Worm (Caenorhabditis elegans): ENCODE results near the gene btb-7.

btb-7 gene

DNA sequence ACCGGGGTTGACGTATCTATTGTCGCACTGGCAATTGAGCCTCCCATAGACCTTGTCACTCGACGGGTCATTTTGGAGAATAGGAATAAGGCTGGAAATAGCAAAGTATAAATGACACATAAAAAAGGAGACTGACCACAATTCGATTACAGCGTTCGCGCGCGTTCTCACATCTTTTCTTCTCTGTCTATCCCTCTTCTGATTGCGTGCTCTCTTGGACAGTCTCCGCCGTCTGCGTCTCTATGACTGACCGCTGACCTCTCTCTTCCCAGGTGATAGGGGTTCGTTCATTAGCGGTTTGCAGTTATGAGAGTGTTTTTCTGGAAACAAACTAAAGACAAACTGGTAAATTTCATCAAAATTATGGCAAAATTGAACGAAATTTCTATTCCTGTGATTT lies 23.3 kb downstream of the btb-7 start, which contains the start of gene ceh-83:
TSS of gene ceh-83 (minus strand) at position 181 of the 400 bp plus-strand sequence.
- TF ChIP-seq W03F9.2 (tag; optimal IDR thresholded peaks at IDR 0.05) (no peak), him-1 (tag; optimal IDR thresholded peaks at IDR 0.05) (no peak), dao-5 (tag; optimal IDR thresholded peaks at IDR 0.05) (no peak)

DNA sequence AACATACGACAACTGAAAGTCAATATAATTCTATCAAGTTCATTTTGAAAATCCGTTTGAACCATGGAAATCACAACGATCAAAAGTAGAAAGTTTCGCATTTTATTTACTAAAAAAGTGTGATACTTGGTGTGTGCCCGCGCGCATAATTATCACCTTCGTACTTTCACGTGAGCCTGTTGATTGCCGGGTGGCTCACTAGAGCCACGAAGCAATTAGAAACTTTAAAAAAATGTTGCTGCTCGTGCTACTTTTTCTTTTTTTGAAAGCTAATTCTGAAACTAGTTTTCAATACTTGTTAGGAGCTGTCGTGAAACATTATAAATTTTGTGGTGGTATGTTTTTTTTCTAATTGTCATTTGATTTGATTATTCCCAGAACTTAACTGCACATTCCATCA lies 25.8 kb downstream of the btb-7 start, which contains the start of the genes irld-9 and irld-33:
TSS of gene irld-9 (minus strand) at position 101 of the 400 bp plus-strand sequence.
TSS of gene irld-33 (plus strand) at position 209 of the 400 bp plus-strand sequence.
- no peak for TF ChIP-seq him-1 (tag; optimal IDR thresholded peaks at IDR 0.05)
- TF ChIP-seq dao-5 (tag; optimal IDR thresholded peaks at IDR 0.05), result no peak
- TF ChIP-seq W03F9.2 (tag; optimal IDR thresholded peaks at IDR 0.05), result no peak

DNA sequence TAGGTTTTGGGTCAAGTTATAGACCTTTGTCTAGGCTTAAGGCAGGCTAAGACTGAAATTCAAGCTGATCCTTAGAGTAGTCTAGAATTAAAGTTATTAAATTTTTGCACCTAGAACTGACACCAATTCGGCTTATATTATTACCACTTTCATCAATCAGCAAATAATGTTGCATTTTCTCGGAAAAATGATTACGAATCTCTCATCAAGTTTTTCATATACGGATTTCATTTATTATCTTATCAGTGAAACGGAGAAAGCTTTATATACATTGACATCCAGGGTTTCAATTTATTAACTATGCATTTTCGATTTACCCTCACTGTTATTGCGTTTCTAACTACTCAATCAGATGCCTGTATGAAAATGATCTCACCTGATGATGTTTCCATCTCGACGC lies 28.2 kb downstream of the btb-7 start, which contains the start of gene K07G6.1:
TSS of gene K07G6.1 (plus strand) at position 301 of the 400 bp plus-strand sequence.
- TF ChIP-seq dao-5 (tag; optimal IDR thresholded peaks at IDR 0.05) (no peak), W03F9.2 (tag; optimal IDR thresholded peaks at IDR 0.05) (no peak), him-1 (tag; optimal IDR thresholded peaks at IDR 0.05) (no peak)

DNA sequence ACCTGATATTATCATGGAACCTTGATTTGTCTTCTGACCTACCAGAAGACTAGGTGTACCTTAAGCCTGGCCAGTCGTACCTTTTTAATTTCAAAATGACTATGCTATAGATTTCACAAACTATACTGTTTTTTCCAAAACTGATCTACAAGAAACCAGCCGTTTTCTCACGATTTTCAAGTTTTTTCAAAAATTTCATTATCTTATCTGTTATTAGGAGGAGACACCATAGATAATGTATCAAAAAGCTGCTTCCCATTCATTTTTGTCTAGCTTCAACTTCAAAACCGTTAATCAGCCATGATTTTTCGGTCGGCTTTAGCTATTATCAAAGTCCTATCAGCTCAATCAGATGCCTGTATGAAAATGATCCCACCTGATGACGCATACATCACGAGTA lies 29.5 kb downstream of the btb-7 start, which contains the start of gene F36H5.12:
TSS of gene F36H5.12 (plus strand) at position 301 of the 400 bp plus-strand sequence.
- TF ChIP-seq W03F9.2 (tag; optimal IDR thresholded peaks at IDR 0.05), result no peak
- no peak for TF ChIP-seq him-1 (tag; optimal IDR thresholded peaks at IDR 0.05)
- no peak for TF ChIP-seq dao-5 (tag; optimal IDR thresholded peaks at IDR 0.05)

DNA sequence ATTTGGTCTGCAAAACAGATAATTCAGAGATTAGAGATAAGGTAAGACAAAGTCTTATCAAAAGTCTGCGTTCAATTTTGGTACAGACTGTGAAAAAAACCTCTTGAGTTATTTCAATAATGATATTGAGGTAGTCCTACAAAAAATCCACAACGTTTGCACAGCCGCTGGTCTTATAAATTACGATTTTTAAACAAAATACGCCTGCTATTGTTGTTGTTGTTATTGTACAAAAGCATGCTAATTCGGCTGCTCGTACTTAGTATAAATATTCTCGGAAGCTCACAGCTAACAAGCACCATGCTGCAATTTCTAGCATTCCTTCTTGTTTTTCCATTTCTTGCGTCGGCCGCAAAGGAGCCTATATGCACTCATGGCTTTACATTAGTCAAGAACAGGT lies 31.1 kb downstream of the btb-7 start, which contains the start of gene clec-19:
TSS of gene clec-19 (plus strand) at position 301 of the 400 bp plus-strand sequence.
- TF ChIP-seq dao-5 (tag; optimal IDR thresholded peaks at IDR 0.05), result no peak
- TF ChIP-seq W03F9.2 (tag; optimal IDR thresholded peaks at IDR 0.05), result no peak
- TF ChIP-seq him-1 (tag; optimal IDR thresholded peaks at IDR 0.05), result no peak

DNA sequence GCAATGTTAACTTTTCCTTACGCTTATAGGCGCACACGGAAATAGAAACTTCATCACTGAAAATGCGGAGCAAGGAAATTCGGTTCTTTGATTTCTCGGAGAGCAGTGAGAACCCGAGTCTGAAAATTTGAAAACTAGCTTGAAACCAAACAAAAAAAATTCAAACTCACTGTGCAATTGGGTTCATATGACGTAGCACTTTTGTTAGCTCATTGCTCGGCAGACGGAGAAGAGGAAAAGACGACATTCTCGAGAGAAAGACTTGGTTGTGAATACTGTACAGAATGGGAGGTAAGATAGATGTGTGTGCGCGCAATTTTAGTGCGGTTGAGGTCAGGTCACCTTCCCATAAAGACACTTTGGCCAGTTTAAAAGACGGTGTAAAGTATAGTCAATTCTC lies 37.4 kb downstream of the btb-7 start, which contains the start of the genes F36H5.13 and F36H5.8:
TSS of gene F36H5.13 (minus strand) at position 101 of the 400 bp plus-strand sequence.
TSS of gene F36H5.8 (minus strand) at position 274 of the 400 bp plus-strand sequence.
- TF ChIP-seq dao-5 (tag; optimal IDR thresholded peaks at IDR 0.05) (no peak), W03F9.2 (tag; optimal IDR thresholded peaks at IDR 0.05) (no peak), him-1 (tag; optimal IDR thresholded peaks at IDR 0.05) (no peak)

DNA sequence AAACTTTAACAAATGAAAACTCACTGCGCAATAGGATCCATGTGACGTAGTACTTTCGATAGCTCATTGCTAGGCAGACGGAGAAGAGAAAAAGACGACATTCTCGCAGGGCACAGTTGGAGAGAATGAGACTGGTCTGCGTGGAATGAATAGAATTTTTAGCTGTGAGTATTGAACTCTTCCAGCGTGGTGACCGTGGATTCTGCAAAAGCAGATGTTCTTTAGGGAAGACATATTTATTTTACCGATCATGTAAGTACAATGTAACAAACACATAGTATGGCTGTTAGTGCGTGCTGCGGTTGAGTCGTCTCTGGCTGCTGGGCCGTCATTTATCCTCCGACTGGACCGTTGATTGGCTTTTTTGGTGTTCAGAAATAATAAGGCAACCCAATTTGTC lies 40.0 kb downstream of the btb-7 start, which contains the start of gene F36H5.9:
TSS of gene F36H5.9 (minus strand) at position 101 of the 400 bp plus-strand sequence.
- TF ChIP-seq W03F9.2 (tag; optimal IDR thresholded peaks at IDR 0.05), result no peak
- TF ChIP-seq him-1 (tag; optimal IDR thresholded peaks at IDR 0.05), result no peak
- TF ChIP-seq dao-5 (tag; optimal IDR thresholded peaks at IDR 0.05), result no peak

DNA sequence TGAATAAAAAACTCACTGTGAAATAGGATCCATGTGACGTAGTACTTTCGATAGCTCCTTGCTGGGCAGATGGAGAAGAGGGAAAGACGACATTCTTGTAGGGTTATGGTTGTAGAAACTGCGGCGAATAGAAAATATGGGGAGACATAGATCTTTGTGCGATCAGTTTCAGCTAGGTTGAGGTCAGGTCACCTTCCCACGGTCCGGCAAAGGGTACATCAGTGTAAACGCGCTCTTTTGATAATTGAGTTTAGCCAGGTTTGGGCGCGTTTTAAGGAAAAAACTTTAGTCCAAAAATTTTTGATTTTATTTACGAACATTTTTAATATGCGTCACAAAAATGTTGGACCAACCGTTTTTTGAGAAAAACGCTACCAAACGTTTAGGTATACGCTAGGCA lies 43.0 kb downstream of the btb-7 start, which contains the start of gene F36H5.17:
TSS of gene F36H5.17 (minus strand) at position 101 of the 400 bp plus-strand sequence.
- TF ChIP-seq W03F9.2 (tag; optimal IDR thresholded peaks at IDR 0.05), result no peak
- TF ChIP-seq dao-5 (tag; optimal IDR thresholded peaks at IDR 0.05), result no peak
- no peak for TF ChIP-seq him-1 (tag; optimal IDR thresholded peaks at IDR 0.05)

DNA sequence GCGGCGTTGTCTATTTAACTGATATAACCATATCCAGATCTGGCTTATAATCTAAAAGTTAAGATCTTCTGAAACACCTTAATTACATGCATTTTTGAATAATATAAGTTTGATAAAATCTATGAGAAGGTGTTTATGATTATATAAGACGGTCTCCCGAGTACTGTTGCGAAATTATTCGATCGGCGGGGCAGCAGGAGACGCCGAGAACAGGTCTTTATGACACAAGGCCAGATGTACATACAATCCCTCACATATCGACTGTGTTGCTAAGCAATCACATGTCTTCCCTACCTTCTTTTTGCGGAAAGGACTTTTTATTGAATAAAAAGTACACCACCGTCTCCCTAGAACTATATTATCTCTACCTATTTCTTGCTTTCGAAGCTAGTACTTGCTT lies 43.5 kb downstream of the btb-7 start, which contains the start of gene fbxb-53:
TSS of gene fbxb-53 (plus strand) at position 301 of the 400 bp plus-strand sequence.
- no peak for TF ChIP-seq W03F9.2 (tag; optimal IDR thresholded peaks at IDR 0.05)
- no peak for TF ChIP-seq dao-5 (tag; optimal IDR thresholded peaks at IDR 0.05)
- TF ChIP-seq him-1 (tag; optimal IDR thresholded peaks at IDR 0.05), result no peak

DNA sequence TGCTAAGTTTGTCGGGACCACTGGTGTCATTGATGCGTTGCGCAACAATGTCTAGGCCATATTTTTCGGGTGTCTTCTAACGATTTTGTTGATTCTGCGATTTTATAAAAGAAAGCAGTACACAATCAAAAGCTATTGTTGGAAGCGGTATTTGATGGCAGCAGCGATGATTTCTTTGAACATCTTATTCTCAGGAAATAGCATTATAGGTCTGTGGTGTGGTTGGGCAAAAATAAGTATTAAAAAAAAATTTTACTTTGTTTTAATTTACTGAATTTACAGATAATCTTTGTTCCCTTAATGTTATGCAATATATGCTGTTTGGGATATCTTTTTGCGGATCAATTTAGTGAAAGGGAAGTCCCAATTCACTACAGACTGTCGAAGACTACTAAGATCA lies 44.0 kb downstream of the btb-7 start, which contains the start of gene F36H5.10:
TSS of gene F36H5.10 (plus strand) at position 301 of the 400 bp plus-strand sequence.
- TF ChIP-seq dao-5 (tag; optimal IDR thresholded peaks at IDR 0.05) (no peak), him-1 (tag; optimal IDR thresholded peaks at IDR 0.05) (no peak), W03F9.2 (tag; optimal IDR thresholded peaks at IDR 0.05) (no peak)

DNA sequence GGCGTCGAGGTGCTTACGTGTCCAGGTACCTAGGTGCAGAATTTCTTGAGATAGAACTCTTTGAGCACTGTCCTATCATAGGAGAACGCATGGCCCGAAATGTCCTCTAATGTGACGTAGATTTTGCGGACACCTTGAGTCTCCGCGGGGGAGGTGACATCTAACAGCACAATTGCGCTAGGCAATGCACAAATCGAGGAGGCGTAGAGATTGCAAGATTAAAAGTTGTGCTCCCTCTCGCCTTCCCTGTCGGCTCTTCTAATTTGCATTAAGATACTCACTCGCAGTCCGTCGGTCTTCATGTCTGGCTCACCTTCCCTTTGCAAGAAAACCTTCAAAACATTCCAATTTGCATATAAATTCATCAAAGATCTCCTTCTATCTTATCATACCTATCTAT lies 46.6 kb downstream of the btb-7 start, which contains the start of gene F36H5.18:
TSS of gene F36H5.18 (plus strand) at position 301 of the 400 bp plus-strand sequence.
- TF ChIP-seq W03F9.2 (tag; optimal IDR thresholded peaks at IDR 0.05) (no peak), him-1 (tag; optimal IDR thresholded peaks at IDR 0.05) (no peak), dao-5 (tag; optimal IDR thresholded peaks at IDR 0.05) (no peak)

DNA sequence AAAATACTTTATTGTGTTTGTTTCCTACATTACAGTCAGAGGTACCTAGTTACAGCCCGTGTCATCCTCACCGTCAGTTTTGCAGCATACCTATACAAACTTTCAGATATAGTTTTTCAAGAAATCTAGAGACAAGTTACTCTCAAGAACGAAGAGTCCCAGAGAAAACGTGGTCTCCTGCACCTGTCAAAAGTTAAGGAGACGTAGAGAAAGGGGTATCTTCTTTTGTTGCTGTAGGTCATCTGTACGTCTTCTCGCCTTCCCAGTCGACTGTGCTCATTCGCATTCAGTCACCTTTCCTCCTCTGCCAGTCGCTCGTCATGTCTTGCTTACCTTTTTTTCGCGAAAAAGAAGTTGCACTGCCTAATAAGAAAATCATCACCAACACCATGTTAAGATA lies 48.5 kb downstream of the btb-7 start, which contains the start of gene F36H5.4:
TSS of gene F36H5.4 (plus strand) at position 301 of the 400 bp plus-strand sequence.
- TF ChIP-seq him-1 (tag; optimal IDR thresholded peaks at IDR 0.05), result no peak
- TF ChIP-seq dao-5 (tag; optimal IDR thresholded peaks at IDR 0.05), result no peak
- no peak for TF ChIP-seq W03F9.2 (tag; optimal IDR thresholded peaks at IDR 0.05)

DNA sequence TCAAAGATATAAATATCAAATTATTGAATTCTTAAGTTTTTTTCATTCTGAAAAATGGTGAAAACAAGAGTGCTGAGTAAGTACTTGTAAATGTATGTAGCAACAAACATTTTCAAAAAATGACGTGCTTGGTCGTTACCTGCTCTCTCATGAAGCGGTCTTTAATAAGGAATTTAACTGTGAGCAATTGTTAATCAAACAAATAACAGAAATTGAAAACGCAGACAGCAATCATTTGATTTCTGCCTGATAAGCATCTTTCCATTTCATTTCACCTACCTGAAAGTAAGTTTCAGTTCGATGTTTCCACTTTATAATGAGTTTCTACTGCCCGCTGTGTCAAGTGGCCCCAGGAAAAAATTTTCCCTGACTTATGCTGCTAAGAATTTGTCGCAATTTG lies 50.0 kb downstream of the btb-7 start, which contains the start of gene math-28:
TSS of gene math-28 (plus strand) at position 301 of the 400 bp plus-strand sequence.
- TF ChIP-seq dao-5 (tag; optimal IDR thresholded peaks at IDR 0.05) (no peak), W03F9.2 (tag; optimal IDR thresholded peaks at IDR 0.05) (no peak), him-1 (tag; optimal IDR thresholded peaks at IDR 0.05) (no peak)

All from whole organism, L4/young adult.